Fruit fly (Drosophila melanogaster) whole organism, pupa: Measurements from ENCODE around the gene CG34057.

Source experiments
- CG4496 ChIP-seq: fragments of 200-800 bp; sonication (Bioruptor generic); IDR thresholded peaks from 3 replicates; pipeline ENCODE4 v1.3.6; 2022; ENCODE audit warnings: missing biosample characterization, missing genetic modification characterization
- CG9948 ChIP-seq: fragments of 200-800 bp; sonication (Bioruptor generic); optimal IDR thresholded peaks from 2 replicates; lab custom pipeline; 2018; ENCODE audit warnings: missing biosample characterization, mild to moderate bottlenecking, missing genetic modification characterization, moderate library complexity
- EcR ChIP-seq: fragments of 200-800 bp; sonication (Bioruptor generic); optimal IDR thresholded peaks from 3 replicates; lab custom pipeline; 2019; ENCODE audit warnings: missing biosample characterization, missing genetic modification characterization, mild to moderate bottlenecking, moderate library complexity, missing genetic modification reagents
- Pif1A ChIP-seq: fragments of 200-800 bp; sonication (Bioruptor generic); optimal IDR thresholded peaks from 3 replicates; lab custom pipeline; 2016; ENCODE audit warnings: missing biosample characterization, missing genetic modification characterization
- rn ChIP-seq: fragments of 200-800 bp; sonication (Bioruptor generic); IDR thresholded peaks from 2 replicates; pipeline ENCODE4 v1.3.6; 2022; ENCODE audit warnings: missing biosample characterization, missing genetic modification characterization

dm6 chr3L:851061-851460, 46.1 kb upstream of the CG34057 start, which contains the start of gene Dci:
- TF ChIP-seq EcR (GFP tag; lab: Kevin White, UChicago) (no peak), rn (GFP tag; lab: Robert Waterston, UW) (no peak), CG4496 (GFP tag; lab: Robert Waterston, UW) (peak; percentile 63; the same call in 1 of the 3 replicates), CG9948 (tag; lab: Kevin White, UChicago) (no peak), Pif1A (no peak)
